Worm (Caenorhabditis elegans): ENCODE data around the gene dyf-7.

- TF ChIP-seq ama-1 (optimal IDR thresholded peaks at IDR 0.05) (no peak), elt-2 (tag; optimal IDR thresholded peaks at IDR 0.05) (no peak), sox-4 (tag; optimal IDR thresholded peaks at IDR 0.05) (no peak), C38D4.7 (GFP tag; optimal IDR thresholded peaks at IDR 0.05) (no peak), unc-55 (GFP tag; optimal IDR thresholded peaks at IDR 0.05) (no peak), gmeb-2 (tag; optimal IDR thresholded peaks at IDR 0.05) (no peak)
Observed at ce11 chrX:9702790-9703189, 4.3 kb downstream of the dyf-7 start.
